Worm (Caenorhabditis elegans) whole organism, L4 larva: ENCODE data around the gene Y49F6A.5.

Source experiments
- F26F4.8 ChIP-seq: fragments of 200-800 bp; sonication (Bioruptor generic); conservative IDR thresholded peaks from 2 replicates; pipeline ENCODE4 v1.3.6; 2022; ENCODE audit warnings: missing genetic modification characterization, missing compliant biosample characterization
- ces-1 ChIP-seq: fragments of 150-350 bp; sonication (generic microtip); optimal IDR thresholded peaks from 4 replicates; lab custom pipeline; 2014; ENCODE audit warnings: missing biosample characterization, missing genetic modification reagents, missing genetic modification characterization
- daf-8 ChIP-seq: fragments of 200-800 bp; sonication (Bioruptor generic); IDR thresholded peaks from 2 replicates; pipeline ENCODE4 v1.3.6; 2022; ENCODE audit warnings: missing genetic modification characterization, missing compliant biosample characterization
- gei-8 ChIP-seq: fragments of 200-800 bp; sonication (Bioruptor generic); optimal IDR thresholded peaks from 2 replicates; lab custom pipeline; 2018; ENCODE audit warnings: mild to moderate bottlenecking, missing genetic modification characterization, missing compliant biosample characterization

ce11 chrII:3567066-3567465 is 42.6 kb downstream of the Y49F6A.5 start:
- TF ChIP-seq gei-8 (GFP tag; lab: Kevin White, UChicago): no peak
- TF ChIP-seq F26F4.8: no peak
- TF ChIP-seq daf-8 (GFP tag; lab: Robert Waterston, UW): no peak
- no peak for TF ChIP-seq ces-1 (GFP tag; lab: Kevin White, UChicago)
